Fruit fly (Drosophila melanogaster) whole organism, wandering third instar larva: Measurements from ENCODE around the gene hry.

Source experiments
- Abd-B ChIP-seq: fragments of >200 bp; optimal IDR thresholded peaks from 2 replicates; lab custom pipeline; 2017; ENCODE audit warnings: missing biosample characterization, missing genetic modification characterization
- CG32264 ChIP-seq: fragments of 200-800 bp; sonication (Bioruptor generic); optimal IDR thresholded peaks from 2 replicates; lab custom pipeline; 2016; ENCODE audit warnings: missing biosample characterization, missing genetic modification characterization
- CG9705 ChIP-seq: fragments of 200-800 bp; sonication (Bioruptor generic); optimal IDR thresholded peaks from 2 replicates; lab custom pipeline; 2018; ENCODE audit warnings: missing biosample characterization, mild to moderate bottlenecking, missing genetic modification characterization
- Dfd ChIP-seq: fragments of >200 bp; optimal IDR thresholded peaks from 2 replicates; lab custom pipeline; 2017; ENCODE audit warnings: missing biosample characterization, missing genetic modification characterization
- GATAd ChIP-seq: sonication (Bioruptor generic); optimal IDR thresholded peaks from 2 replicates; lab custom pipeline; 2016; ENCODE audit warnings: missing biosample characterization, missing genetic modification characterization
- Hr78 ChIP-seq: fragments of >200 bp; optimal IDR thresholded peaks from 2 replicates; lab custom pipeline; 2017; ENCODE audit warnings: missing biosample characterization, missing genetic modification characterization
- N ChIP-seq: fragments of >200 bp; optimal IDR thresholded peaks from 2 replicates; lab custom pipeline; 2018; ENCODE audit warnings: missing biosample characterization, missing external identifiers, missing genetic modification characterization
- pan ChIP-seq: fragments of >200 bp; optimal IDR thresholded peaks from 2 replicates; lab custom pipeline; 2017
- sv ChIP-seq: fragments of 200-800 bp; sonication (Bioruptor generic); optimal IDR thresholded peaks from 3 replicates; lab custom pipeline; 2016; ENCODE audit warnings: missing biosample characterization, missing genetic modification characterization
- usp ChIP-seq: fragments of >200 bp; optimal IDR thresholded peaks from 2 replicates; lab custom pipeline; 2017; ENCODE audit warnings: missing biosample characterization, missing genetic modification characterization

dm6 chr3L:8660800-8661199 is 14.8 kb upstream of the hry start:
- TF ChIP-seq CG32264 (GFP tag; lab: Kevin White, UChicago), result no peak
- no peak for TF ChIP-seq Hr78
- no peak for TF ChIP-seq pan (lab: Kevin White, UChicago)
- no peak for TF ChIP-seq Dfd
- no peak for TF ChIP-seq GATAd (GFP tag; lab: Kevin White, UChicago)
- no peak for TF ChIP-seq sv (GFP tag; lab: Kevin White, UChicago)
- TF ChIP-seq Abd-B (GFP tag; lab: Kevin White, UChicago), result no peak
- TF ChIP-seq usp (GFP tag; lab: Kevin White, UChicago), result no peak
- no peak for TF ChIP-seq N (GFP tag; lab: Kevin White, UChicago)
- no peak for TF ChIP-seq CG9705 (GFP tag; lab: Kevin White, UChicago)
